Worm (Caenorhabditis elegans) whole organism, L3 larva: ENCODE data around the gene D2024.5.
"Not testable (repeated sequence)": the region's sequence is repeated elsewhere in the genome, so short reads cannot be mapped to it uniquely, and the experiment has no call there.

ENCODE experiments used
- aly-2 ChIP-seq: fragments of 150-350 bp; optimal IDR thresholded peaks from 2 replicates; lab custom pipeline; 2014; ENCODE audit warnings: missing biosample characterization, missing genetic modification characterization
- ama-1 ChIP-seq: fragments of 150-350 bp; optimal IDR thresholded peaks from 2 replicates; lab custom pipeline; 2018
- ceh-82 ChIP-seq: fragments of 150-350 bp; optimal IDR thresholded peaks from 2 replicates; lab custom pipeline; 2014; ENCODE audit warnings: missing biosample characterization, missing genetic modification characterization
- elt-2 ChIP-seq: sonication (generic microtip); optimal IDR thresholded peaks from 2 replicates; lab custom pipeline; 2016; ENCODE audit warnings: missing genetic modification reagents, mild to moderate bottlenecking, missing genetic modification characterization, missing compliant biosample characterization
- elt-3 ChIP-seq, 3 experiments: fragments of 150-350 bp in 1 of 3; sonication (generic microtip) in 2 of 3; optimal IDR thresholded peaks; 2 replicates in 2 of 3; 4 replicates in 1 of 3; lab custom pipeline; 2014 to 2017; ENCODE audit warnings: missing biosample characterization in 3 of 3, missing genetic modification characterization in 3 of 3
- eor-1 ChIP-seq, 2 experiments: fragments of 150-350 bp; optimal IDR thresholded peaks; 2 replicates each; lab custom pipeline; 2014 to 2018; ENCODE audit warnings: missing biosample characterization in 2 of 2, missing genetic modification characterization in 2 of 2
- fkh-10 ChIP-seq: sonication (generic microtip); optimal IDR thresholded peaks from 2 replicates; lab custom pipeline; 2017; ENCODE audit warnings: missing biosample characterization, missing genetic modification reagents, missing genetic modification characterization
- fos-1 ChIP-seq: fragments of 150-350 bp; optimal IDR thresholded peaks from 2 replicates; lab custom pipeline; 2014; ENCODE audit warnings: missing biosample characterization, missing genetic modification characterization
- lin-15B ChIP-seq: fragments of 150-350 bp; optimal IDR thresholded peaks from 2 replicates; lab custom pipeline; 2014; ENCODE audit warnings: missing biosample characterization, missing genetic modification characterization
- lin-39 ChIP-seq: fragments of 150-350 bp; optimal IDR thresholded peaks from 2 replicates; lab custom pipeline; 2018; ENCODE audit warnings: missing biosample characterization, missing genetic modification reagents, missing genetic modification characterization
- mdl-1 ChIP-seq: fragments of 150-350 bp; optimal IDR thresholded peaks from 2 replicates; lab custom pipeline; 2014; ENCODE audit warnings: missing biosample characterization, missing genetic modification characterization
- mml-1 ChIP-seq: fragments of 150-350 bp; sonication (generic microtip); optimal IDR thresholded peaks from 3 replicates; lab custom pipeline; 2014; ENCODE audit warnings: missing biosample characterization, missing genetic modification characterization
- nfya-1 ChIP-seq: sonication (generic microtip); optimal IDR thresholded peaks from 2 replicates; lab custom pipeline; 2017; ENCODE audit warnings: missing genetic modification characterization, mild to moderate bottlenecking, missing compliant biosample characterization, antibody characterized with exemption, moderate library complexity; ENCODE audit not compliant: insufficient read depth
- nhr-11 ChIP-seq: fragments of 150-350 bp; optimal IDR thresholded peaks from 2 replicates; lab custom pipeline; 2014; ENCODE audit warnings: missing biosample characterization, missing genetic modification characterization
- nhr-12 ChIP-seq: fragments of 150-350 bp; optimal IDR thresholded peaks from 2 replicates; lab custom pipeline; 2014; ENCODE audit warnings: missing biosample characterization, missing genetic modification characterization
- nhr-25 ChIP-seq: sonication (generic microtip); optimal IDR thresholded peaks from 2 replicates; lab custom pipeline; 2017; ENCODE audit warnings: missing biosample characterization, missing genetic modification characterization
- nhr-43 ChIP-seq: sonication (generic microtip); optimal IDR thresholded peaks from 2 replicates; lab custom pipeline; 2016; ENCODE audit warnings: mild to moderate bottlenecking, missing genetic modification characterization, missing compliant biosample characterization; ENCODE audit not compliant: poor library complexity, severe bottlenecking
- nhr-76 ChIP-seq: fragments of 150-350 bp; sonication (generic microtip); optimal IDR thresholded peaks from 5 replicates; lab custom pipeline; 2014; ENCODE audit warnings: missing biosample characterization, missing genetic modification characterization
- nhr-77 ChIP-seq: fragments of 150-350 bp; optimal IDR thresholded peaks from 2 replicates; lab custom pipeline; 2014; ENCODE audit warnings: missing biosample characterization, missing genetic modification characterization
- pha-4 ChIP-seq: fragments of 150-350 bp; optimal IDR thresholded peaks from 2 replicates; lab custom pipeline; 2014; ENCODE audit warnings: missing biosample characterization, missing genetic modification reagents, missing genetic modification characterization
- pqm-1 ChIP-seq: fragments of 150-350 bp; optimal IDR thresholded peaks from 2 replicates; lab custom pipeline; 2017; ENCODE audit warnings: missing biosample characterization, missing genetic modification characterization, inconsistent platforms
- sea-2 ChIP-seq: fragments of 150-350 bp; sonication (generic microtip); optimal IDR thresholded peaks from 4 replicates; lab custom pipeline; 2014; ENCODE audit warnings: missing biosample characterization, missing genetic modification reagents, missing genetic modification characterization
- skn-1 ChIP-seq: fragments of 150-350 bp; optimal IDR thresholded peaks from 2 replicates; lab custom pipeline; 2014; ENCODE audit warnings: missing biosample characterization, missing genetic modification characterization
- snpc-4 ChIP-seq: fragments of 150-350 bp; optimal IDR thresholded peaks from 2 replicates; lab custom pipeline; 2014; ENCODE audit warnings: missing biosample characterization, missing genetic modification characterization
- tbx-2 ChIP-seq: sonication (generic microtip); optimal IDR thresholded peaks from 2 replicates; lab custom pipeline; 2016; ENCODE audit warnings: mild to moderate bottlenecking, missing genetic modification characterization, missing compliant biosample characterization
- unc-39 ChIP-seq: sonication (generic microtip); optimal IDR thresholded peaks from 4 replicates; lab custom pipeline; 2017; ENCODE audit warnings: missing biosample characterization, missing genetic modification characterization
- unc-62 ChIP-seq: fragments of 150-350 bp; sonication (generic microtip); optimal IDR thresholded peaks from 4 replicates; lab custom pipeline; 2014; ENCODE audit warnings: missing biosample characterization, missing genetic modification reagents, missing genetic modification characterization
- zag-1 ChIP-seq: fragments of 150-350 bp; optimal IDR thresholded peaks from 2 replicates; lab custom pipeline; 2014; ENCODE audit warnings: missing biosample characterization, missing genetic modification characterization
- ztf-4 ChIP-seq: fragments of 150-350 bp; optimal IDR thresholded peaks from 2 replicates; lab custom pipeline; 2014; ENCODE audit warnings: missing biosample characterization, missing genetic modification characterization

The D2024.5 gene

DNA sequence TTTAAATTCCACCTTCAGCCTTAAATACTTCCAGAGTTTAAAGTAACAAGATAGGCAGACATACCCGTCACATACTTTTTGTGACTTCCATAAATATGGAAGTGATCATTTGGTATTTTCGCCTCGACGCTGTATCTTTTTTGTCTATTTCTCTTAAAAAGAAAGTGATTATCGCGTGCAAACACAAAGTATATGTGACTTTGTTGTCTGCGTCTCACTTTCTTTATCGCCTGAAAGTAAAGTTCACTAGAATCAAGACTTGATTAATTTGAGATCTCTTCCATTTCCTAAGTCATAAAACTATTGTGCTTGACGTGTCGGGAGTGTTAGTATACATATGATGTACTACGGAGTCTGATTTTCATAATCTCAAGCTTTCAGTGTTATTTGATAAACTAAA, 30.1 kb upstream of the D2024.5 start, which contains the start of gene C06E4.6:
C06E4.6 (minus strand) TSS at position 51 of the 400 bp plus-strand sequence.
- TF ChIP-seq elt-2 (tag; lab: Kevin White, UChicago) (peak; percentile 43), mdl-1 (tag; lab: Kevin White, UChicago) (peak; percentile 6), nhr-12 (no peak), pqm-1 (tag; lab: Kevin White, UChicago) (peak; percentile 81), lin-15B (tag; lab: Kevin White, UChicago) (peak; percentile 6)

DNA sequence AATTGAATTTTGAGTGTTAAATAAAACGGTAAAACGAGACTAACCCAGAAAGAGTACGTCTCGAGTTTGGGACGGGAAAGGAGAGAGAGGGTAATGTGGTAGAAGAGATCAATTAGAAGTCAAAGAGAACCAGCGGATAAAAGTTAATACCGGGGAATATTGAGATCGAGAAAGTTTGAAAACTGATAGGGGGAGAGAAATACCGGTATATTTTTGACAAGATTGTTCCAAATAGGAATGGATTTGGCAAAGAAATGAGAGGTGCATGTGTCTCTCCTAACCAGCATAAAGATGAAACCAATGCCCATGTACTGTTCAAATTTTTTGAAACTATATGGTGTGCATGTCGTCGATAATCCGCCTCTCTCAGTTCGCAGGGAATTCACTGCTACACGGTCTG, 26.6 kb upstream of the D2024.5 start, which contains the start of gene C06E4.5:
C06E4.5 (plus strand) TSS at position 301 of the 400 bp plus-strand sequence.
- TF ChIP-seq fkh-10 (GFP tag; lab: Kevin White, UChicago); sea-2 (GFP tag; lab: Kevin White, UChicago); ama-1 (lab: Kevin White, UChicago): not testable (repeated sequence)

DNA sequence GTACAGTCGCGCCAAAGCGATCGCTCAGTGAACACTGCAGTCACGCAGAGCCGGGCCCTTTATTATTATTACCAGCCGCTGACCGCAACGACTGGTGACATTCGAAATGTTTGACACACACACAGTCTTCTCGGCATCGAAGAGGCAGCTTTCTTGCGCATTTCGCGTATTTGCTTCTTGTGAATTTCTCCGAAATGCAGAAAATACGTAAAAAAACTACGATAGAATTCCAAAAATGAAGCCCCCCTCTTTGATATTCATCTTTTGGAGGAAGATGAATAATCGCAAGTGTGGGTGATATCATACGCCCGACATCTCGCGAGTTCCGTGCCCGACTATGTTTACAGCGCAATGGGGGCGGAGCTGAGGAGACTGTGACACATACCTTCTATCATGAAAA, 25.2 kb upstream of the D2024.5 start:
- TF ChIP-seq pqm-1 (tag; lab: Kevin White, UChicago) (peak; percentile 25), snpc-4 (peak; percentile 49), nfya-1 (tag; lab: Kevin White, UChicago) (no peak)

DNA sequence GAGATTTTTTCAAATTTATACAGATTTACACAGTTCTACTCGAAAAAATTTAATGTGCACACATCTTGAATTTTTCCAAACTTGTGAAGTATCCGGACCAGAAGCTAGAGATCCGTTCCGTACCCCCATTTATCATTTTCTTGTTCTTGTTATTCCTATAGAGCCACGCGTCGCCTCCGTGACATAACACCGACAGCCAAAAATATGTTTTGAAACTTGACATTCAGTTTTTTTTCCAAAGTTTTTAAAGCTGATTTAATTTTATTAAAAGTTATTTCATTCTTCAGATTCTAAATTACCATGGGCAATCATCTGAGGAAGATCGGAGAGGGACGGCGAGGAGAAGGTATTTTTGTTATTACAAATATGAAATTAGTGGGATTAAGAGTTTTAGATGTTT, 22.1 kb upstream of the D2024.5 start, which contains the start of gene D2024.18:
D2024.18 (plus strand) TSS at position 301 of the 400 bp plus-strand sequence.
- no peak for TF ChIP-seq unc-62 (GFP tag; lab: Kevin White, UChicago)
- TF ChIP-seq snpc-4, result no peak
- TF ChIP-seq unc-39, result no peak
- no peak for TF ChIP-seq nhr-11 (tag; lab: Kevin White, UChicago)
- TF ChIP-seq pha-4 (tag; lab: Kevin White, UChicago), result no peak
- no peak for TF ChIP-seq ceh-82 (tag; lab: Kevin White, UChicago)
- TF ChIP-seq mml-1 (tag; lab: Kevin White, UChicago), result no peak
- TF ChIP-seq ztf-4 (tag; lab: Kevin White, UChicago), result no peak
- no peak for TF ChIP-seq eor-1 (tag; optimal IDR thresholded peaks at IDR 0.05; lab: Kevin White, UChicago)
- TF ChIP-seq lin-15B (tag; lab: Kevin White, UChicago), result no peak
- TF ChIP-seq skn-1, result no peak
- no peak for TF ChIP-seq lin-39 (tag; lab: Kevin White, UChicago)
- TF ChIP-seq aly-2 (tag; lab: Kevin White, UChicago), result no peak
- no peak for TF ChIP-seq nhr-76
- TF ChIP-seq nhr-43 (tag; lab: Kevin White, UChicago), result no peak
- TF ChIP-seq nhr-77 (tag; lab: Kevin White, UChicago), result no peak

DNA sequence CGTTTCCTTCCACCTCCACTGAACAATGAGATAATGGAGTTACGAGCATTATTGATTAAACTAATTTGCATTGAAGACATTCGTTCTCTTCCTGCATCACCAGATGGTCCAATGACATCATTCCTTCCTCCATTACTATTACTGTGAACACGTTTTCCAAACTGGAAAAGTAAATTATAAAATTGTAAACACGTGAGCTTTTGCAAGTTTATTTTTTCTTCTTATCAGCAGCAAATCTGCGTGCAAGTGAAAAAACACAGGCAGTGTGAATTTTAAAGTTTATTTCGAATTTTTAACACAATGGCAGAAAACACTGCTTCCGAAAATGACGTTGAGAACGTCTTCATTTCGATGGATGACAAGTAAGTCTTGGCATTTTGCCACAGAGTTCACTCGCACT, 19.1 kb upstream of the D2024.5 start, which contains the start of gene D2024.1:
D2024.1 (plus strand) TSS at position 301 of the 400 bp plus-strand sequence.
- not testable (repeated sequence) for TF ChIP-seq fos-1, pqm-1, nfya-1 (tag; lab: Kevin White, UChicago)

DNA sequence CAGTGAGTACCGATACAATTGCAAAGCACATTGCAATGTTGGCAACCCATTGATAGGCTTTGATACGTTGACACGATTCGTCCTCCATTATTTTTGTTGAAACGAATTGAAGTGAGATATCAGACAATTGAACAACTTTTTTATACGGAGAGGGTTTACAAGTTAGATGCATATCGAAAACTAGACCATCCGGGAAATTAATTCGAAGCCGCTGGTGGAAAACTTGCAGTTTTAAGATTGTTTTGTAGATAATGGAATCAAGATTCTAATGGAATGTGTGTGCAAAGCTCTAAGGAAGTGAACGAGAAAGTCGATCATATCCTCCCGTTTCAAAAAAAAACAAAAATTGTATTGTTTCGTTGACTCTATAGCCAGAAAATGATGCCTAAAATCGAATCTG, 18.4 kb upstream of the D2024.5 start, which contains the start of gene col-114:
col-114 (minus strand) TSS at position 101 of the 400 bp plus-strand sequence.
- TF ChIP-seq nhr-25 (tag; lab: Kevin White, UChicago) (no peak), nfya-1 (tag; lab: Kevin White, UChicago) (no peak), elt-3 (tag; optimal IDR thresholded peaks at IDR 0.05; lab: Kevin White, UChicago) (no peak), zag-1 (tag; lab: Kevin White, UChicago) (no peak), ceh-82 (tag; lab: Kevin White, UChicago) (no peak), ztf-4 (tag; lab: Kevin White, UChicago) (no peak), pha-4 (tag; lab: Kevin White, UChicago) (no peak), lin-39 (tag; lab: Kevin White, UChicago) (no peak), nhr-43 (tag; lab: Kevin White, UChicago) (no peak), fkh-10 (GFP tag; lab: Kevin White, UChicago) (no peak), tbx-2 (no peak), skn-1 (no peak)
